Worm (Caenorhabditis elegans) whole organism, young adult: ENCODE results near the gene fmil-1.

ENCODE experiments used
- efl-1 ChIP-seq: fragments of 150-350 bp; optimal IDR thresholded peaks from 2 replicates; lab custom pipeline; 2014; ENCODE audit warnings: missing biosample characterization, missing genetic modification reagents, missing genetic modification characterization
- egl-44 ChIP-seq: fragments of 200-800 bp; sonication (Bioruptor generic); IDR thresholded peaks from 2 replicates; pipeline ENCODE4 v1.3.6; 2022; ENCODE audit warnings: missing genetic modification reagents, missing genetic modification characterization, missing compliant biosample characterization
- ztf-18 ChIP-seq: sonication (generic microtip); optimal IDR thresholded peaks from 2 replicates; lab custom pipeline; 2016; ENCODE audit warnings: missing genotype, mild to moderate bottlenecking, missing genetic modification characterization, missing compliant biosample characterization
- ztf-25 ChIP-seq: fragments of 200-800 bp; sonication (Bioruptor generic); IDR thresholded peaks from 2 replicates; pipeline ENCODE4 v1.3.6; 2022; ENCODE audit warnings: missing genetic modification reagents, missing genetic modification characterization, missing compliant biosample characterization

ce11 chrIV:3710737-3711136, 42.2 kb upstream of the fmil-1 start:
- TF ChIP-seq efl-1 = no peak
- no peak for TF ChIP-seq ztf-18 (tag; lab: Kevin White, UChicago)
- TF ChIP-seq egl-44 (GFP tag; lab: Robert Waterston, UW) = no peak
- TF ChIP-seq ztf-25 (GFP tag; lab: Robert Waterston, UW) = no peak
